Worm (Caenorhabditis elegans) whole organism, L4 larva: Measurements from ENCODE around the gene ZK637.4.
A peak's percentile ranks its signal among the peaks of the same experiment; 100 is the strongest.

Experiments
- F37D6.2 ChIP-seq: sonication (generic microtip); optimal IDR thresholded peaks from 2 replicates; lab custom pipeline; 2016; ENCODE audit warnings: mild to moderate bottlenecking, missing genetic modification characterization, missing compliant biosample characterization
- F49E8.2 ChIP-seq: sonication (generic microtip); optimal IDR thresholded peaks from 2 replicates; lab custom pipeline; 2016; ENCODE audit warnings: missing compliant biosample characterization, mild to moderate bottlenecking, missing genetic modification characterization, borderline replicate concordance
- T20F7.1 ChIP-seq: fragments of 200-800 bp; sonication (Bioruptor generic); optimal IDR thresholded peaks from 2 replicates; lab custom pipeline; 2018; ENCODE audit warnings: mild to moderate bottlenecking, missing genetic modification characterization, missing compliant biosample characterization
- T26A8.4 ChIP-seq: fragments of 200-800 bp; sonication (Bioruptor generic); IDR thresholded peaks from 2 replicates; pipeline ENCODE4 v1.3.6; 2022; ENCODE audit warnings: missing genetic modification characterization, missing compliant biosample characterization
- Y105C5A.15 ChIP-seq: fragments of 200-800 bp; sonication (Bioruptor generic); IDR thresholded peaks from 2 replicates; pipeline ENCODE4 v1.3.6; 2022; ENCODE audit warnings: missing genetic modification characterization, missing compliant biosample characterization
- Y48G9A.11 ChIP-seq: fragments of 200-800 bp; sonication (Bioruptor generic); IDR thresholded peaks from 2 replicates; pipeline ENCODE4 v1.3.6; 2022; ENCODE audit warnings: missing genetic modification reagents, missing genetic modification characterization, missing compliant biosample characterization
- Y75B8A.6 ChIP-seq: fragments of 200-800 bp; sonication (Bioruptor generic); IDR thresholded peaks from 2 replicates; pipeline ENCODE4 v1.3.6; 2022; ENCODE audit warnings: missing genetic modification reagents, missing genetic modification characterization, missing compliant biosample characterization
- ZK546.5 ChIP-seq, 2 experiments: sonication (generic microtip); optimal IDR thresholded peaks; 2 replicates each; lab custom pipeline; 2017; ENCODE audit warnings: missing biosample characterization in 2 of 2, missing genetic modification characterization in 2 of 2
- aha-1 ChIP-seq: fragments of 150-350 bp; peaks from one replicate; lab custom pipeline; 2014; ENCODE audit warnings: missing biosample characterization, missing genetic modification characterization
- ama-1 ChIP-seq: fragments of 150-350 bp; optimal IDR thresholded peaks from 2 replicates; lab custom pipeline; 2014; ENCODE audit warnings: inconsistent platforms, mixed read lengths
- ceh-44 ChIP-seq: fragments of 200-800 bp; sonication (Bioruptor generic); IDR thresholded peaks from 2 replicates; pipeline ENCODE4 v1.3.6; 2022; ENCODE audit warnings: missing genetic modification reagents, missing genetic modification characterization, missing compliant biosample characterization
- ceh-82 ChIP-seq: sonication (generic microtip); optimal IDR thresholded peaks from 2 replicates; lab custom pipeline; 2017; ENCODE audit warnings: missing biosample characterization, missing genetic modification characterization
- ces-1 ChIP-seq: fragments of 150-350 bp; sonication (generic microtip); optimal IDR thresholded peaks from 4 replicates; lab custom pipeline; 2014; ENCODE audit warnings: missing biosample characterization, missing genetic modification reagents, missing genetic modification characterization
- ctbp-1 ChIP-seq: fragments of 200-800 bp; sonication (Bioruptor generic); IDR thresholded peaks from 2 replicates; pipeline ENCODE4 v1.3.6; 2022; ENCODE audit warnings: missing genetic modification reagents, missing genetic modification characterization, missing compliant biosample characterization
- daf-16 ChIP-seq, 3 experiments: sonication (generic microtip); optimal IDR thresholded peaks; 2 replicates each; lab custom pipeline; 2016 to 2017; ENCODE audit warnings: missing genetic modification characterization in 3 of 3, missing genetic modification reagents in 3 of 3, mild to moderate bottlenecking in 2 of 3, missing compliant biosample characterization in 2 of 3, missing biosample characterization in 1 of 3, moderate library complexity in 1 of 3
- daf-8 ChIP-seq: fragments of 200-800 bp; sonication (Bioruptor generic); IDR thresholded peaks from 2 replicates; pipeline ENCODE4 v1.3.6; 2022; ENCODE audit warnings: missing genetic modification characterization, missing compliant biosample characterization
- dmd-6 ChIP-seq: fragments of 200-800 bp; sonication (Bioruptor generic); IDR thresholded peaks from 2 replicates; pipeline ENCODE4 v1.3.6; 2022; ENCODE audit warnings: missing genetic modification reagents, missing genetic modification characterization, missing compliant biosample characterization
- dmd-8 ChIP-seq: fragments of 200-800 bp; sonication (Bioruptor generic); IDR thresholded peaks from 2 replicates; pipeline ENCODE4 v1.3.6; 2022; ENCODE audit warnings: missing genetic modification characterization, missing compliant biosample characterization
- dpl-1 ChIP-seq: fragments of 150-350 bp; optimal IDR thresholded peaks from 2 replicates; lab custom pipeline; 2014; ENCODE audit warnings: missing biosample characterization, missing genetic modification reagents, missing genetic modification characterization
- egl-43 ChIP-seq: fragments of 200-800 bp; sonication (Bioruptor generic); IDR thresholded peaks from 2 replicates; pipeline ENCODE4 v1.3.6; 2022; ENCODE audit warnings: missing genetic modification reagents, missing genetic modification characterization, missing compliant biosample characterization
- hlh-30 ChIP-seq: sonication (generic microtip); optimal IDR thresholded peaks from 2 replicates; lab custom pipeline; 2017; ENCODE audit warnings: antibody characterized with exemption, mild to moderate bottlenecking, missing genetic modification characterization, missing compliant biosample characterization; ENCODE audit not compliant: insufficient read depth
- hmg-1.1 ChIP-seq: fragments of 200-800 bp; sonication (Bioruptor generic); IDR thresholded peaks from 2 replicates; pipeline ENCODE4 v1.3.6; 2022; ENCODE audit warnings: missing genetic modification reagents, missing genetic modification characterization, missing compliant biosample characterization
- lim-7 ChIP-seq: fragments of 200-800 bp; sonication (Bioruptor generic); IDR thresholded peaks from 2 replicates; pipeline ENCODE4 v1.3.6; 2022; ENCODE audit warnings: missing genetic modification characterization, missing compliant biosample characterization
- lin-1 ChIP-seq: fragments of 200-800 bp; sonication (Bioruptor generic); IDR thresholded peaks from 2 replicates; pipeline ENCODE4 v1.3.6; 2022; ENCODE audit warnings: missing genetic modification reagents, missing genetic modification characterization, missing compliant biosample characterization
- lin-29 ChIP-seq: fragments of 200-800 bp; sonication (Bioruptor generic); IDR thresholded peaks from 2 replicates; pipeline ENCODE4 v1.3.6; 2022; ENCODE audit warnings: missing genetic modification reagents, missing genetic modification characterization, missing compliant biosample characterization
- lin-38 ChIP-seq: fragments of 200-800 bp; sonication (Bioruptor generic); IDR thresholded peaks from 2 replicates; pipeline ENCODE4 v1.3.6; 2022; ENCODE audit warnings: missing genetic modification reagents, missing genetic modification characterization, missing compliant biosample characterization
- lir-3 ChIP-seq: sonication (generic microtip); optimal IDR thresholded peaks from 2 replicates; lab custom pipeline; 2016; ENCODE audit warnings: mild to moderate bottlenecking, missing genetic modification characterization, missing compliant biosample characterization
- lsy-2 ChIP-seq, 2 experiments: fragments of 150-350 bp in 1 of 2; sonication (generic microtip) in 1 of 2; optimal IDR thresholded peaks; 2 replicates each; lab custom pipeline; 2014 to 2017; ENCODE audit warnings: missing biosample characterization in 2 of 2, missing genetic modification characterization in 2 of 2
- madf-9 ChIP-seq: fragments of 200-800 bp; sonication (Bioruptor generic); conservative IDR thresholded peaks from 2 replicates; pipeline ENCODE4 v1.3.6; 2022; ENCODE audit warnings: missing genetic modification reagents, missing genetic modification characterization, missing compliant biosample characterization
- mdt-29 ChIP-seq: fragments of 200-800 bp; sonication (Bioruptor generic); IDR thresholded peaks from 2 replicates; pipeline ENCODE4 v1.3.6; 2022; ENCODE audit warnings: missing genetic modification reagents, missing genetic modification characterization, missing compliant biosample characterization
- mep-1 ChIP-seq: fragments of 150-350 bp; sonication (generic microtip); optimal IDR thresholded peaks from 3 replicates; lab custom pipeline; 2014; ENCODE audit warnings: missing biosample characterization, missing genetic modification characterization
- mxl-2 ChIP-seq: fragments of 200-800 bp; sonication (Bioruptor generic); conservative IDR thresholded peaks from 2 replicates; pipeline ENCODE4 v1.3.6; 2022; ENCODE audit warnings: missing genetic modification reagents, missing genetic modification characterization, missing compliant biosample characterization
- nhr-237 ChIP-seq: sonication (generic microtip); optimal IDR thresholded peaks from 2 replicates; lab custom pipeline; 2017; ENCODE audit warnings: missing biosample characterization, missing genetic modification characterization
- nhr-25 ChIP-seq: sonication (generic microtip); optimal IDR thresholded peaks from 2 replicates; lab custom pipeline; 2017; ENCODE audit warnings: missing genetic modification characterization, mild to moderate bottlenecking, missing compliant biosample characterization, antibody characterized with exemption, moderate library complexity, borderline replicate concordance; ENCODE audit not compliant: insufficient read depth
- nhr-28 ChIP-seq: fragments of 150-350 bp; optimal IDR thresholded peaks from 2 replicates; lab custom pipeline; 2014; ENCODE audit warnings: missing biosample characterization, missing genetic modification characterization
- nhr-42 ChIP-seq: fragments of 200-800 bp; sonication (Bioruptor generic); IDR thresholded peaks from 2 replicates; pipeline ENCODE4 v1.3.6; 2022; ENCODE audit warnings: missing genetic modification characterization, missing compliant biosample characterization
- nhr-76 ChIP-seq: fragments of 150-350 bp; optimal IDR thresholded peaks from 2 replicates; lab custom pipeline; 2014; ENCODE audit warnings: missing biosample characterization, missing genetic modification characterization
- pha-4 ChIP-seq, 2 experiments: fragments of 150-350 bp in 1 of 2; fragments of 200-800 bp in 1 of 2; sonication (Bioruptor generic) in 1 of 2; IDR thresholded peaks in 1 of 2; optimal IDR thresholded peaks in 1 of 2; 2 replicates each; pipeline versions ENCODE4 v1.3.6 to Lab custom; 2014 to 2022; ENCODE audit warnings: missing genetic modification characterization in 2 of 2, missing genetic modification reagents in 2 of 2, missing biosample characterization in 1 of 2, missing compliant biosample characterization in 1 of 2
- rbr-2 ChIP-seq: sonication (generic microtip); optimal IDR thresholded peaks from 2 replicates; lab custom pipeline; 2016; ENCODE audit warnings: missing genotype, missing genetic modification characterization, missing compliant biosample characterization
- saeg-2 ChIP-seq: fragments of 200-800 bp; sonication (Bioruptor generic); IDR thresholded peaks from 2 replicates; pipeline ENCODE4 v1.3.6; 2022; ENCODE audit warnings: missing genetic modification reagents, missing genetic modification characterization, missing compliant biosample characterization
- sdz-12 ChIP-seq: fragments of 200-800 bp; sonication (Bioruptor generic); optimal IDR thresholded peaks from 2 replicates; lab custom pipeline; 2018; ENCODE audit warnings: mild to moderate bottlenecking, missing genetic modification characterization, missing compliant biosample characterization
- spr-3 ChIP-seq: fragments of 200-800 bp; sonication (Bioruptor generic); optimal IDR thresholded peaks from 2 replicates; lab custom pipeline; 2018; ENCODE audit warnings: mild to moderate bottlenecking, missing genetic modification characterization, missing compliant biosample characterization
- tag-97 ChIP-seq: fragments of 200-800 bp; sonication (Bioruptor generic); IDR thresholded peaks from 2 replicates; pipeline ENCODE4 v1.3.6; 2022; ENCODE audit warnings: missing genetic modification characterization, missing compliant biosample characterization
- unc-39 ChIP-seq: sonication (generic microtip); optimal IDR thresholded peaks from 2 replicates; lab custom pipeline; 2017; ENCODE audit warnings: missing biosample characterization, missing genetic modification characterization
- vab-7 ChIP-seq: fragments of 200-800 bp; sonication (Bioruptor generic); IDR thresholded peaks from 2 replicates; pipeline ENCODE4 v1.3.6; 2022; ENCODE audit warnings: missing genetic modification reagents, missing genetic modification characterization, missing compliant biosample characterization
- zfp-3 ChIP-seq: fragments of 200-800 bp; sonication (Bioruptor generic); conservative IDR thresholded peaks from 2 replicates; pipeline ENCODE4 v1.3.6; 2022; ENCODE audit warnings: missing genetic modification reagents, missing genetic modification characterization, missing compliant biosample characterization
- ztf-11 ChIP-seq: fragments of 150-350 bp; optimal IDR thresholded peaks from 2 replicates; lab custom pipeline; 2014; ENCODE audit warnings: missing biosample characterization, missing genetic modification characterization
- ztf-7 ChIP-seq: fragments of 150-350 bp; optimal IDR thresholded peaks from 2 replicates; lab custom pipeline; 2014; ENCODE audit warnings: missing biosample characterization, missing genetic modification characterization

Gene ZK637.4

ce11 chrIII:8867922-8868655, 25.5 kb upstream of the ZK637.4 start (continued):
- TF ChIP-seq Y105C5A.15 (GFP tag; lab: Robert Waterston, UW) (no peak), sdz-12 (GFP tag; lab: Kevin White, UChicago) (no peak), Y75B8A.6 (no peak), dpl-1 (peak; percentile 33), ZK546.5 (tag; optimal IDR thresholded peaks at IDR 0.05; lab: Kevin White, UChicago) (no peak), mdt-29 (GFP tag; lab: Robert Waterston, UW) (no peak), T26A8.4 (GFP tag; lab: Robert Waterston, UW) (peak; percentile 43), lin-1 (GFP tag; lab: Robert Waterston, UW) (no peak), dmd-6 (GFP tag; lab: Robert Waterston, UW) (peak; percentile 91), vab-7 (GFP tag; lab: Robert Waterston, UW) (no peak), lim-7 (GFP tag; lab: Robert Waterston, UW) (no peak), lsy-2 (tag; optimal IDR thresholded peaks at IDR 0.05; lab: Kevin White, UChicago) (peak in 1 of 2 experiments; percentile 70), nhr-25 (tag; lab: Kevin White, UChicago) (no peak), nhr-76 (tag; lab: Kevin White, UChicago) (no peak), saeg-2 (no peak), ztf-7 (no peak), nhr-28 (peak; percentile 95), ces-1 (GFP tag; lab: Kevin White, UChicago) (no peak), nhr-42 (GFP tag; lab: Robert Waterston, UW) (no peak), tag-97 (GFP tag; lab: Robert Waterston, UW) (no peak), hlh-30 (peak; percentile 74), ceh-44 (no peak), lir-3 (tag; lab: Kevin White, UChicago) (no peak), F49E8.2 (tag; lab: Kevin White, UChicago) (no peak), mxl-2 (GFP tag; lab: Robert Waterston, UW) (no peak), T20F7.1 (peak; percentile 55), pha-4 (GFP tag; IDR thresholded peaks at IDR 0.05; lab: Robert Waterston, UW) (no peak), pha-4 (tag; optimal IDR thresholded peaks at IDR 0.05; lab: Kevin White, UChicago) (no peak), Y48G9A.11 (GFP tag; lab: Robert Waterston, UW) (no peak), daf-8 (no peak), ctbp-1 (GFP tag; lab: Robert Waterston, UW) (no peak), ama-1 (peak; percentile 85), ceh-82 (no peak), dmd-8 (GFP tag; lab: Robert Waterston, UW) (0 out of 2 replicates have a peak, but pooled peaks have one; percentile 54), egl-43 (GFP tag; lab: Robert Waterston, UW) (no peak), lin-29 (no peak)

ce11 chrIII:8869663-8870062, 23.9 kb upstream of the ZK637.4 start:
- peak; percentile 94 for TF ChIP-seq aha-1
- TF ChIP-seq daf-16 (GFP tag; optimal IDR thresholded peaks at IDR 0.05; lab: Kevin White, UChicago) = no peak
- TF ChIP-seq daf-16 (tag; optimal IDR thresholded peaks at IDR 0.05; lab: Kevin White, UChicago) = no peak

ce11 chrIII:8873045-8873457, 20.5 kb upstream of the ZK637.4 start:
- TF ChIP-seq lin-38 (no peak), zfp-3 (no peak), ztf-11 (tag; lab: Kevin White, UChicago) (no peak), mep-1 (tag; lab: Kevin White, UChicago) (peak; percentile 6), F37D6.2 (tag; lab: Kevin White, UChicago) (peak; percentile 47), egl-43 (GFP tag; lab: Robert Waterston, UW) (peak; percentile 61; the same call in 1 of the 2 replicates), unc-39 (tag; lab: Kevin White, UChicago) (no peak), ctbp-1 (GFP tag; lab: Robert Waterston, UW) (peak; percentile 72; the same call in 1 of the 2 replicates), madf-9 (no peak), vab-7 (GFP tag; lab: Robert Waterston, UW) (peak; percentile 48), pha-4 (GFP tag; IDR thresholded peaks at IDR 0.05; lab: Robert Waterston, UW) (0 out of 2 replicates have a peak, but pooled peaks have one; percentile 10), pha-4 (tag; optimal IDR thresholded peaks at IDR 0.05; lab: Kevin White, UChicago) (no peak), nhr-237 (no peak), spr-3 (peak; percentile 18), rbr-2 (peak; percentile 34), hmg-1.1 (GFP tag; lab: Robert Waterston, UW) (peak; percentile 42)
